Fruit fly (Drosophila melanogaster) whole organism, wandering third instar larva: ENCODE results near the gene CG6295.

Source experiments
- HLH106 ChIP-seq: fragments of 200-800 bp; optimal IDR thresholded peaks from 3 replicates; lab custom pipeline; 2019; ENCODE audit warnings: missing biosample characterization, mild to moderate bottlenecking, missing genetic modification characterization, moderate library complexity
- Mio ChIP-seq: sonication (Bioruptor generic); optimal IDR thresholded peaks from 2 replicates; lab custom pipeline; 2016; ENCODE audit warnings: missing biosample characterization, missing genetic modification characterization
- Myc ChIP-seq: fragments of >200 bp; optimal IDR thresholded peaks from 2 replicates; lab custom pipeline; 2017
- Sp1 ChIP-seq: fragments of 200-800 bp; sonication (Bioruptor generic); optimal IDR thresholded peaks from 3 replicates; lab custom pipeline; 2019; ENCODE audit warnings: missing biosample characterization, mild to moderate bottlenecking, missing genetic modification characterization, moderate library complexity
- psq ChIP-seq: fragments of 200-800 bp; sonication (Bioruptor generic); optimal IDR thresholded peaks from 3 replicates; lab custom pipeline; 2017; ENCODE audit warnings: missing biosample characterization, mild to moderate bottlenecking, missing genetic modification characterization, moderate library complexity

- TF ChIP-seq Myc (lab: Kevin White, UChicago): no peak
- TF ChIP-seq HLH106 (tag; lab: Kevin White, UChicago): no peak
- no peak for TF ChIP-seq Sp1 (GFP tag; lab: Kevin White, UChicago)
- TF ChIP-seq psq (GFP tag; lab: Kevin White, UChicago): no peak
- TF ChIP-seq Mio: no peak
Observed at dm6 chr3R:26969743-26970142, 37.1 kb downstream of the CG6295 start.
